Worm (Caenorhabditis elegans): ENCODE data around the gene ttr-22.

DNA sequence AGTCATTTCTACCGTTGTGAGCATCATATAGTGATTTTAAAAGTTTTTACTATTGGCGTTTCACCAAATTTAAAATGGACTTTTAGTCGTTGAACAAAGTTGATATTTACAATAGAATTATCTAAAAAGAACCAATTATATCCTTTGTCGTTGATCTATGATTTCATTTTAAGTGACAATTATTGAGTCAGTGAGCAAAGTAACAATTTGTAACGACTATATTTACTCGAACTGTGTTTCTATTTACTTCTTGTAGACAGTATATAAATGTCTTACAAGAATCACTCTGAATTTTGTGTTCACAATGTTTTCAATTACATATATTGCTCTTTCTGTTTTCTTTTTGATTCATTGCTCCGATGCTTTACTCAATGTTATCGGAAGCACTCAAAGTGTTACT, at the start of gene ttr-22:
- TF ChIP-seq ama-1 (optimal IDR thresholded peaks at IDR 0.05) (no peak), B0310.2 (tag; optimal IDR thresholded peaks at IDR 0.05) (no peak), flt-1 (GFP tag; IDR thresholded peaks at IDR 0.05) (no peak), ceh-13 (GFP tag; optimal IDR thresholded peaks at IDR 0.05) (no peak), hmg-4 (GFP tag; optimal IDR thresholded peaks at IDR 0.05) (no peak), ceh-36 (tag; optimal IDR thresholded peaks at IDR 0.05) (no peak), tbx-11 (GFP tag; IDR thresholded peaks at IDR 0.05) (no peak), tbx-37 (GFP tag; conservative IDR thresholded peaks at IDR 0.05) (no peak), F13C5.2 (tag; optimal IDR thresholded peaks at IDR 0.05) (no peak), scrt-1 (GFP tag; IDR thresholded peaks at IDR 0.05) (no peak)

Data from whole organism, early embryonic.